Fruit fly (Drosophila melanogaster) whole organism, embryonic: ENCODE results near the gene Cpr.

Experiments
- Abd-B ChIP-seq: fragments of 200-800 bp; sonication (Bioruptor generic); optimal IDR thresholded peaks from 2 replicates; lab custom pipeline; 2018; ENCODE audit warnings: missing biosample characterization, mild to moderate bottlenecking, missing genetic modification characterization, moderate library complexity
- CG10147 ChIP-seq: fragments of 200-800 bp; sonication (Bioruptor generic); optimal IDR thresholded peaks from 2 replicates; lab custom pipeline; 2019; ENCODE audit warnings: missing biosample characterization, mild to moderate bottlenecking, missing genetic modification characterization, moderate library complexity
- CG10366 ChIP-seq: fragments of 200-800 bp; sonication (Bioruptor generic); IDR thresholded peaks from 2 replicates; pipeline ENCODE4 v1.3.6; 2022; ENCODE audit warnings: missing biosample characterization, missing genetic modification characterization
- CG12659 ChIP-seq: fragments of 200-800 bp; sonication (Bioruptor generic); optimal IDR thresholded peaks from 3 replicates; lab custom pipeline; 2017; ENCODE audit warnings: mild to moderate bottlenecking, missing biosample characterization, missing genetic modification reagents, missing genetic modification characterization
- CG14710 ChIP-seq: fragments of 200-800 bp; sonication (Bioruptor generic); optimal IDR thresholded peaks from 3 replicates; lab custom pipeline; 2019; ENCODE audit warnings: missing biosample characterization, mild to moderate bottlenecking, missing genetic modification characterization, moderate library complexity
- CG14965 ChIP-seq: fragments of 200-800 bp; sonication (Bioruptor generic); optimal IDR thresholded peaks from 2 replicates; lab custom pipeline; 2016; ENCODE audit warnings: missing biosample characterization, missing genetic modification characterization, borderline replicate concordance
- CG17328 ChIP-seq: fragments of 200-800 bp; sonication (Bioruptor generic); IDR thresholded peaks from 2 replicates; pipeline ENCODE4 v1.3.6; 2022; ENCODE audit warnings: missing biosample characterization, missing genetic modification characterization
- CG17912 ChIP-seq: fragments of 200-800 bp; sonication (Bioruptor generic); optimal IDR thresholded peaks from 2 replicates; lab custom pipeline; 2018; ENCODE audit warnings: missing biosample characterization, mild to moderate bottlenecking, missing genetic modification characterization
- CG32532 ChIP-seq: fragments of 200-800 bp; sonication (Bioruptor generic); IDR thresholded peaks from 2 replicates; pipeline ENCODE4 v1.3.6; 2022; ENCODE audit warnings: missing biosample characterization, missing genetic modification characterization
- CG34376 ChIP-seq: fragments of 200-800 bp; sonication (Bioruptor generic); optimal IDR thresholded peaks from 2 replicates; lab custom pipeline; 2018; ENCODE audit warnings: missing biosample characterization, mild to moderate bottlenecking, missing genetic modification characterization
- CG4404 ChIP-seq: fragments of 200-800 bp; sonication (Bioruptor generic); IDR thresholded peaks from 2 replicates; pipeline ENCODE4 v1.3.6; 2022; ENCODE audit warnings: missing biosample characterization, missing genetic modification characterization
- CG6175 ChIP-seq: fragments of 200-800 bp; sonication (Bioruptor generic); IDR thresholded peaks from 3 replicates; pipeline ENCODE4 v1.3.6; 2022; ENCODE audit warnings: missing biosample characterization, missing genetic modification characterization
- CG7556 ChIP-seq: fragments of 200-800 bp; sonication (Bioruptor generic); optimal IDR thresholded peaks from 2 replicates; lab custom pipeline; 2017; ENCODE audit warnings: missing biosample characterization, mild to moderate bottlenecking, missing genetic modification characterization
- Camta ChIP-seq: fragments of 200-800 bp; sonication (Bioruptor generic); optimal IDR thresholded peaks from 2 replicates; lab custom pipeline; 2016; ENCODE audit warnings: missing biosample characterization, missing genetic modification characterization
- Chrac-16 ChIP-seq: fragments of 200-800 bp; sonication (Bioruptor generic); optimal IDR thresholded peaks from 3 replicates; lab custom pipeline; 2016; ENCODE audit warnings: missing biosample characterization, missing genetic modification characterization
- D ChIP-seq, 2 experiments: fragments of 200-800 bp in 1 of 2; fragments of >200 bp in 1 of 2; sonication (Bioruptor generic) in 1 of 2; optimal IDR thresholded peaks; 2 replicates in 1 of 2; 3 replicates in 1 of 2; lab custom pipeline; 2017; ENCODE audit warnings: mild to moderate bottlenecking in 1 of 2, missing biosample characterization in 1 of 2, missing genetic modification characterization in 1 of 2, missing genetic modification reagents in 1 of 2
- Deaf1 ChIP-seq: fragments of 200-800 bp; optimal IDR thresholded peaks from 3 replicates; lab custom pipeline; 2019; ENCODE audit warnings: missing biosample characterization, mild to moderate bottlenecking, missing genetic modification characterization, moderate library complexity
- Dip3 ChIP-seq: fragments of 200-800 bp; sonication (Bioruptor generic); optimal IDR thresholded peaks from 3 replicates; lab custom pipeline; 2016; ENCODE audit warnings: missing biosample characterization, missing genetic modification characterization
- Dref ChIP-seq: fragments of 200-800 bp; sonication (Bioruptor generic); IDR thresholded peaks from 2 replicates; pipeline ENCODE4 v1.3.6; 2022; ENCODE audit warnings: missing biosample characterization, missing genetic modification characterization
- Med ChIP-seq: fragments of 200-800 bp; sonication (Bioruptor generic); peaks from one replicate; lab custom pipeline; 2016; ENCODE audit warnings: missing biosample characterization, missing genetic modification characterization, mild to moderate bottlenecking, inconsistent platforms, moderate library complexity
- NFAT ChIP-seq: fragments of 200-800 bp; sonication (Bioruptor generic); IDR thresholded peaks from 2 replicates; pipeline ENCODE4 v1.3.6; 2022; ENCODE audit warnings: missing biosample characterization, missing genetic modification characterization
- Oli ChIP-seq: fragments of 200-800 bp; sonication (Bioruptor generic); optimal IDR thresholded peaks from 2 replicates; lab custom pipeline; 2018; ENCODE audit warnings: missing biosample characterization, mild to moderate bottlenecking, missing genetic modification characterization, moderate library complexity
- Sox100B ChIP-seq: fragments of 200-800 bp; sonication (Bioruptor generic); optimal IDR thresholded peaks from 3 replicates; lab custom pipeline; 2018; ENCODE audit warnings: missing biosample characterization, mild to moderate bottlenecking, missing genetic modification characterization
- Xrp1 ChIP-seq: fragments of 200-800 bp; sonication (Bioruptor generic); IDR thresholded peaks from 2 replicates; pipeline ENCODE4 v1.3.6; 2022; ENCODE audit warnings: missing biosample characterization, missing genetic modification characterization
- bbx ChIP-seq: fragments of 200-800 bp; sonication (Bioruptor generic); IDR thresholded peaks from 2 replicates; pipeline ENCODE4 v1.3.6; 2022; ENCODE audit warnings: missing biosample characterization, missing genetic modification characterization; ENCODE audit not compliant: partially characterized antibody
- chinmo ChIP-seq: fragments of 200-800 bp; sonication (Bioruptor generic); IDR thresholded peaks from 4 replicates; pipeline ENCODE4 v1.3.6; 2022; ENCODE audit warnings: missing biosample characterization, missing genetic modification characterization; ENCODE audit not compliant: partially characterized antibody
- cwo ChIP-seq: fragments of 200-800 bp; sonication (Bioruptor generic); optimal IDR thresholded peaks from 3 replicates; lab custom pipeline; 2017; ENCODE audit warnings: missing biosample characterization, missing genetic modification characterization, mild to moderate bottlenecking, moderate library complexity, missing genetic modification reagents
- esg ChIP-seq: fragments of 200-800 bp; sonication (Bioruptor generic); conservative IDR thresholded peaks from 2 replicates; pipeline ENCODE4 v1.3.6; 2022; ENCODE audit warnings: missing biosample characterization, missing genetic modification characterization
- eve ChIP-seq, 2 experiments: fragments of >200 bp; optimal IDR thresholded peaks; 2 replicates each; lab custom pipeline; 2017; ENCODE audit warnings: missing biosample characterization in 2 of 2, missing genetic modification characterization in 2 of 2
- fru ChIP-seq: fragments of >200 bp; optimal IDR thresholded peaks from 2 replicates; lab custom pipeline; 2017
- gcm ChIP-seq: fragments of 200-800 bp; sonication (Bioruptor generic); optimal IDR thresholded peaks from 2 replicates; lab custom pipeline; 2019; ENCODE audit warnings: missing biosample characterization, mild to moderate bottlenecking, missing genetic modification characterization, moderate library complexity
- gsb ChIP-seq: fragments of 200-800 bp; sonication (Bioruptor generic); IDR thresholded peaks from 2 replicates; pipeline ENCODE4 v1.3.6; 2022; ENCODE audit warnings: missing biosample characterization, missing genetic modification characterization
- inv ChIP-seq: fragments of 200-800 bp; sonication (Bioruptor generic); IDR thresholded peaks from 2 replicates; pipeline ENCODE4 v1.3.6; 2022; ENCODE audit warnings: missing biosample characterization, missing genetic modification characterization; ENCODE audit not compliant: partially characterized antibody
- jumu ChIP-seq: fragments of 200-800 bp; sonication (Bioruptor generic); optimal IDR thresholded peaks from 3 replicates; lab custom pipeline; 2016; ENCODE audit warnings: missing biosample characterization, missing genetic modification characterization
- lola ChIP-seq, 3 experiments: fragments of >200 bp in 2 of 3; fragments of 200-800 bp in 1 of 3; sonication (Bioruptor generic) in 1 of 3; optimal IDR thresholded peaks; 2 replicates each; lab custom pipeline; 2017 to 2019; ENCODE audit warnings: missing biosample characterization in 3 of 3, missing genetic modification characterization in 3 of 3, mild to moderate bottlenecking in 1 of 3, moderate library complexity in 1 of 3
- schlank ChIP-seq: fragments of 200-800 bp; sonication (Bioruptor generic); optimal IDR thresholded peaks from 2 replicates; lab custom pipeline; 2018; ENCODE audit warnings: missing biosample characterization, mild to moderate bottlenecking, missing genetic modification characterization
- slou ChIP-seq: fragments of 200-800 bp; sonication (Bioruptor generic); optimal IDR thresholded peaks from 3 replicates; lab custom pipeline; 2016; ENCODE audit warnings: missing biosample characterization, missing genetic modification characterization
- stwl ChIP-seq: fragments of 200-800 bp; sonication (Bioruptor generic); optimal IDR thresholded peaks from 3 replicates; lab custom pipeline; 2018; ENCODE audit warnings: missing biosample characterization, mild to moderate bottlenecking, missing genetic modification characterization, moderate library complexity
- sug ChIP-seq: fragments of 200-800 bp; optimal IDR thresholded peaks from 2 replicates; lab custom pipeline; 2019; ENCODE audit warnings: missing biosample characterization, mild to moderate bottlenecking, missing genetic modification characterization, moderate library complexity
- vfl ChIP-seq: fragments of 200-800 bp; sonication (Bioruptor generic); optimal IDR thresholded peaks from 2 replicates; lab custom pipeline; 2016; ENCODE audit warnings: missing biosample characterization, missing genetic modification characterization
- zen2 ChIP-seq: fragments of 200-800 bp; sonication (Bioruptor generic); IDR thresholded peaks from 3 replicates; pipeline ENCODE4 v1.3.6; 2022; ENCODE audit warnings: missing biosample characterization, missing genetic modification characterization; ENCODE audit not compliant: partially characterized antibody

Cpr gene

DNA sequence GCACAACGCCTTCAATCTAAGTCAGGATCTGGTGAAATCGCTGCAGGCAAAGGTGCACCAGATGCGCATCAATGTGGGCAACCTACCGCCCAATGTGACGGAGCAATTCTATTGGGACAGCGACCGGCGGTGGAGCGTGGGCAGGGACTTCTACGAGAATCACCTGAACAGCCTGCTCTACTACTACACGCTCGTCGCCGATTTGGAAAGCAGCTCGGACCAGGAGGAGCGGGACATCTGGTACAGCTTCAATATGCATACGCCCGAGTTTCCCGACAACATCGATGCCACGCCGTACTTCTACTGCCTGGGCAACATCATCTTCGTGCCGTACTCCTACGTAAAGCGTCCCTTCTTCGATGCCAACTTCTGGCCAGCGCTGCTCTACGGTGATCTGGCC, 30.6 kb downstream of the Cpr start:
- TF ChIP-seq NFAT (GFP tag; lab: Robert Waterston, UW) (no peak), Chrac-16 (no peak), CG4404 (GFP tag; lab: Robert Waterston, UW) (no peak), inv (GFP tag; lab: Robert Waterston, UW) (no peak), CG10366 (no peak), gsb (GFP tag; lab: Robert Waterston, UW) (no peak), CG14965 (no peak), jumu (no peak), zen2 (GFP tag; lab: Robert Waterston, UW) (no peak), Sox100B (GFP tag; lab: Kevin White, UChicago) (no peak), stwl (tag; lab: Kevin White, UChicago) (no peak), esg (GFP tag; lab: Robert Waterston, UW) (no peak), CG12659 (GFP tag; lab: Kevin White, UChicago) (no peak), eve (GFP tag; optimal IDR thresholded peaks at IDR 0.05; lab: Kevin White, UChicago) (no peak), gcm (GFP tag; lab: Kevin White, UChicago) (no peak), schlank (no peak), CG32532 (GFP tag; lab: Robert Waterston, UW) (no peak)
- TF ChIP-seq, all 482 proteins: peak for 0

DNA sequence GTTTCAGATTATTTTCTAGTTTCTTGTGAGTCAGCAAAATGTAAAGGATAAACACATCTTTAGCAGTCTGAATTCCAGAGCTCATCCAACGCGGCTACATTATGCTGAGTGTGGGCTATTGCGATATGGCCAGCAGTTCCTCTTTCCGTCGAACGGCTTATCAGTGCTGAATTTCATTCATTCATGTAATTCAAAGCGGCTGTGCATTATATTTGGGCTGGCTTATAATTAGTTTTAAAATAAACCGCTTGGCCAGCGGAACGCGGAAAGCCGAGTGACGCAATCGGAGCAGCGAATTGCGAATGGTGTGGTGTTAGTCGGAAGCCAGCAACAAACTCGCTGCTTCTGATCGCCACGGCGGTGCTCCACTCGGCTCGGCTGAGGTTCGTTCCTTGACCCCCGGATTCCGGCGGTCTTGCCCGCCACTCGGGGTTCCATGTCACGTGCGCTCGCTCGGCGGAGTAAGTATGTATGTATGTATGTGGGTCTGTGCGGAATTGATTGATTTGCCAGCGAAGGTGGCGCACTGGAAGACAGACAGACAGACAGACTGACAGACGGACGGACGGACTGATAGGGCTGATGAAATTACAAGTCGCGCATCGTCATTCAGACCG, 32.5 kb downstream of the Cpr start:
- TF ChIP-seq CG6175 (GFP tag; lab: Robert Waterston, UW), result no peak
- peak; percentile 74 for TF ChIP-seq sug (tag; lab: Kevin White, UChicago)
- no peak for TF ChIP-seq Xrp1 (GFP tag; lab: Robert Waterston, UW)
- TF ChIP-seq Med (GFP tag; lab: Kevin White, UChicago), result peak; percentile 14
- TF ChIP-seq Camta, result no peak
- TF ChIP-seq Deaf1 (tag; lab: Kevin White, UChicago), result peak; percentile 9
- TF ChIP-seq Dref, result no peak
- TF ChIP-seq Abd-B, result no peak
- peak; percentile 27 for TF ChIP-seq CG34376 (GFP tag; lab: Kevin White, UChicago)
- TF ChIP-seq Oli, result no peak
- TF ChIP-seq cwo, result peak; percentile 92
- TF ChIP-seq CG14710 (tag; lab: Kevin White, UChicago), result no peak

DNA sequence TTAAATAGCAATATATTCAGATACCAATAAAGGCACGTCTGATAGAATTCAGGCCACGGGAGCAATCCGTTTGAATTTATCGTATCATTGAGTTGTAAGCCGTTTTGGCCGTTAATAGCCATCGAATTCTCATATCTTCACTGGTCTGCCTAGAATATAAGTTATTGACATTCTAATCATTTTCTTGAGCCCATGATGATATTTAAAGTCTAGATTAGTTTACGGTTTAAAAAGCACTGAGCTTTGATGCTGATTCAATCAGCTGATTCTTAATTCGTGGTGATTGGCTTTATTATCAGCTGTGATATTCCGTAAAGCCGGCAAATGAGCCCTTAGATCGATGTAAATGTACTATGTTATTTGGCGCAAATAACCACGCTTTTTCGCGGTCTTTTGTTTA, 33.5 kb downstream of the Cpr start, which contains the start of gene slam:
Gene slam, plus strand, starts transcription at position 301 of the 400 bp plus-strand sequence.
- TF ChIP-seq bbx (GFP tag; lab: Robert Waterston, UW) (no peak), lola (GFP tag; optimal IDR thresholded peaks at IDR 0.05; lab: Kevin White, UChicago) (no peak), Dip3 (GFP tag; lab: Kevin White, UChicago) (no peak), chinmo (GFP tag; lab: Robert Waterston, UW) (no peak), CG10147 (GFP tag; lab: Kevin White, UChicago) (no peak), CG7556 (no peak), D (optimal IDR thresholded peaks at IDR 0.05; lab: Kevin White, UChicago) (no peak), D (GFP tag; optimal IDR thresholded peaks at IDR 0.05; lab: Kevin White, UChicago) (no peak), fru (no peak), slou (GFP tag; lab: Kevin White, UChicago) (no peak), CG17912 (GFP tag; lab: Kevin White, UChicago) (no peak), vfl (GFP tag; lab: Kevin White, UChicago) (no peak), CG17328 (no peak)
